Worm (Caenorhabditis elegans) whole organism, late embryonic: ENCODE results near the gene str-118.

ENCODE experiments used
- ceh-14 ChIP-seq: sonication (generic microtip); optimal IDR thresholded peaks from 2 replicates; lab custom pipeline; 2016; ENCODE audit warnings: missing genotype, missing genetic modification characterization, missing compliant biosample characterization
- eyg-1 ChIP-seq: sonication (generic microtip); optimal IDR thresholded peaks from 2 replicates; lab custom pipeline; 2016; ENCODE audit warnings: missing genotype, missing genetic modification characterization, missing compliant biosample characterization
- odd-2 ChIP-seq: sonication (generic microtip); optimal IDR thresholded peaks from 2 replicates; lab custom pipeline; 2017; ENCODE audit warnings: antibody characterized with exemption, mild to moderate bottlenecking, missing genetic modification characterization, missing compliant biosample characterization

DNA sequence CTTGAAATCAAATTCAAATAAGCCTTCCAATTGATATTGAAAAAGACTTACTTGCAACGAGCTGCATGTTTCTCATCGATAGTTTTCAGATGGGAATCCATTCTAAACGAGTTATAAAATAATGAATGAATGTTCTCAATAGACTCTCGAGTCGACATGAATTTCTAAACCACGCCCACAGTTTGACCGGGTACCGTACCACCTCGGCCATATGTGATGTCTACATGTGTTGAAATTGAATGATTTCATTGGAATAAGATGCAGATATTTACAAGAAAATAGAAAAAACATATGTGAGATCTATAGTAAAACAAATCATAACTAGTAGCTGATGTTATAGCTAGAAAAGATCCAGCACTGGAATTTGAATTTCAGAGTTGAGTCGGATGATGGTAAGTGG, 38.5 kb downstream of the str-118 start, which contains the start of gene R04B5.7:
- TF ChIP-seq odd-2 (tag; lab: Kevin White, UChicago) (no peak), ceh-14 (tag; lab: Kevin White, UChicago) (no peak), eyg-1 (tag; lab: Kevin White, UChicago) (no peak)
